Worm (Caenorhabditis elegans) whole organism, L4 larva: Measurements from ENCODE around the gene C52E2.4.

Experiments
- F26F4.8 ChIP-seq: fragments of 200-800 bp; sonication (Bioruptor generic); conservative IDR thresholded peaks from 2 replicates; pipeline ENCODE4 v1.3.6; 2022; ENCODE audit warnings: missing genetic modification characterization, missing compliant biosample characterization
- Y5F2A.4 ChIP-seq: fragments of 200-800 bp; sonication (Bioruptor generic); optimal IDR thresholded peaks from 2 replicates; lab custom pipeline; 2018; ENCODE audit warnings: mild to moderate bottlenecking, missing genetic modification characterization, missing compliant biosample characterization
- aly-2 ChIP-seq: sonication (generic microtip); optimal IDR thresholded peaks from 2 replicates; lab custom pipeline; 2018; ENCODE audit warnings: missing biosample characterization, missing genetic modification characterization
- ceh-62 ChIP-seq: sonication (generic microtip); optimal IDR thresholded peaks from 2 replicates; lab custom pipeline; 2017; ENCODE audit warnings: missing biosample characterization, missing genetic modification characterization
- cey-2 ChIP-seq: sonication (generic microtip); optimal IDR thresholded peaks from 3 replicates; lab custom pipeline; 2017; ENCODE audit warnings: missing genetic modification characterization, mild to moderate bottlenecking, missing compliant biosample characterization, antibody characterized with exemption, borderline replicate concordance; ENCODE audit not compliant: insufficient read depth
- daf-8 ChIP-seq: fragments of 200-800 bp; sonication (Bioruptor generic); IDR thresholded peaks from 2 replicates; pipeline ENCODE4 v1.3.6; 2022; ENCODE audit warnings: missing genetic modification characterization, missing compliant biosample characterization
- dmd-6 ChIP-seq: fragments of 200-800 bp; sonication (Bioruptor generic); IDR thresholded peaks from 2 replicates; pipeline ENCODE4 v1.3.6; 2022; ENCODE audit warnings: missing genetic modification reagents, missing genetic modification characterization, missing compliant biosample characterization
- duxl-1 ChIP-seq: sonication (generic microtip); optimal IDR thresholded peaks from 2 replicates; lab custom pipeline; 2016; ENCODE audit warnings: mild to moderate bottlenecking, missing genetic modification characterization, moderate library complexity, missing compliant biosample characterization; ENCODE audit not compliant: poor library complexity
- egl-43 ChIP-seq: fragments of 200-800 bp; sonication (Bioruptor generic); IDR thresholded peaks from 2 replicates; pipeline ENCODE4 v1.3.6; 2022; ENCODE audit warnings: missing genetic modification reagents, missing genetic modification characterization, missing compliant biosample characterization
- hif-1 ChIP-seq, 2 experiments: sonication (generic microtip); optimal IDR thresholded peaks; 2 replicates each; lab custom pipeline; 2016 to 2017; ENCODE audit warnings: missing compliant biosample characterization in 2 of 2, missing genetic modification characterization in 2 of 2, missing genetic modification reagents in 2 of 2, missing genotype in 2 of 2, mild to moderate bottlenecking in 1 of 2
- hlh-11 ChIP-seq: fragments of 200-800 bp; sonication (Bioruptor generic); optimal IDR thresholded peaks from 2 replicates; lab custom pipeline; 2018; ENCODE audit warnings: mild to moderate bottlenecking, missing genetic modification characterization, missing compliant biosample characterization
- hlh-30 ChIP-seq: sonication (generic microtip); optimal IDR thresholded peaks from 2 replicates; lab custom pipeline; 2017; ENCODE audit warnings: antibody characterized with exemption, mild to moderate bottlenecking, missing genetic modification characterization, missing compliant biosample characterization; ENCODE audit not compliant: insufficient read depth
- hmg-1.1 ChIP-seq: fragments of 200-800 bp; sonication (Bioruptor generic); IDR thresholded peaks from 2 replicates; pipeline ENCODE4 v1.3.6; 2022; ENCODE audit warnings: missing genetic modification reagents, missing genetic modification characterization, missing compliant biosample characterization
- lin-1 ChIP-seq: fragments of 200-800 bp; sonication (Bioruptor generic); IDR thresholded peaks from 2 replicates; pipeline ENCODE4 v1.3.6; 2022; ENCODE audit warnings: missing genetic modification reagents, missing genetic modification characterization, missing compliant biosample characterization
- madf-9 ChIP-seq: fragments of 200-800 bp; sonication (Bioruptor generic); conservative IDR thresholded peaks from 2 replicates; pipeline ENCODE4 v1.3.6; 2022; ENCODE audit warnings: missing genetic modification reagents, missing genetic modification characterization, missing compliant biosample characterization
- mxl-2 ChIP-seq: fragments of 200-800 bp; sonication (Bioruptor generic); conservative IDR thresholded peaks from 2 replicates; pipeline ENCODE4 v1.3.6; 2022; ENCODE audit warnings: missing genetic modification reagents, missing genetic modification characterization, missing compliant biosample characterization
- nhr-11 ChIP-seq: fragments of 150-350 bp; optimal IDR thresholded peaks from 2 replicates; lab custom pipeline; 2014; ENCODE audit warnings: missing biosample characterization, missing genetic modification characterization
- nhr-237 ChIP-seq: sonication (generic microtip); optimal IDR thresholded peaks from 2 replicates; lab custom pipeline; 2017; ENCODE audit warnings: missing biosample characterization, missing genetic modification characterization
- nhr-28 ChIP-seq: fragments of 150-350 bp; optimal IDR thresholded peaks from 2 replicates; lab custom pipeline; 2014; ENCODE audit warnings: missing biosample characterization, missing genetic modification characterization
- nhr-48 ChIP-seq: sonication (generic microtip); optimal IDR thresholded peaks from 2 replicates; lab custom pipeline; 2016; ENCODE audit warnings: mild to moderate bottlenecking, missing genetic modification characterization, missing compliant biosample characterization
- nhr-6 ChIP-seq: fragments of 150-350 bp; optimal IDR thresholded peaks from 2 replicates; lab custom pipeline; 2014; ENCODE audit warnings: missing biosample characterization, missing genetic modification characterization
- nhr-77 ChIP-seq: fragments of 150-350 bp; optimal IDR thresholded peaks from 2 replicates; lab custom pipeline; 2014; ENCODE audit warnings: missing biosample characterization, missing genetic modification characterization
- pha-4 ChIP-seq, 2 experiments: fragments of 150-350 bp in 1 of 2; fragments of 200-800 bp in 1 of 2; sonication (Bioruptor generic) in 1 of 2; IDR thresholded peaks in 1 of 2; optimal IDR thresholded peaks in 1 of 2; 2 replicates each; pipeline versions ENCODE4 v1.3.6 to Lab custom; 2014 to 2022; ENCODE audit warnings: missing genetic modification characterization in 2 of 2, missing genetic modification reagents in 2 of 2, missing biosample characterization in 1 of 2, missing compliant biosample characterization in 1 of 2
- php-3 ChIP-seq: fragments of 200-800 bp; sonication (Bioruptor generic); IDR thresholded peaks from 2 replicates; pipeline ENCODE4 v1.3.6; 2022; ENCODE audit warnings: missing genetic modification reagents, missing genetic modification characterization, missing compliant biosample characterization
- pqm-1 ChIP-seq: sonication (generic microtip); optimal IDR thresholded peaks from 2 replicates; lab custom pipeline; 2017; ENCODE audit warnings: missing biosample characterization, missing genetic modification characterization
- saeg-2 ChIP-seq: fragments of 200-800 bp; sonication (Bioruptor generic); IDR thresholded peaks from 2 replicates; pipeline ENCODE4 v1.3.6; 2022; ENCODE audit warnings: missing genetic modification reagents, missing genetic modification characterization, missing compliant biosample characterization
- set-16 ChIP-seq: fragments of 200-800 bp; sonication (Bioruptor generic); IDR thresholded peaks from 2 replicates; pipeline ENCODE4 v1.3.6; 2022; ENCODE audit warnings: missing genetic modification reagents, missing genetic modification characterization, missing compliant biosample characterization
- skn-1 ChIP-seq: fragments of 150-350 bp; optimal IDR thresholded peaks from 2 replicates; lab custom pipeline; 2014; ENCODE audit warnings: missing biosample characterization, missing genetic modification characterization
- snpc-4 ChIP-seq: fragments of 150-350 bp; optimal IDR thresholded peaks from 2 replicates; lab custom pipeline; 2014; ENCODE audit warnings: missing biosample characterization, missing genetic modification characterization
- spr-3 ChIP-seq: fragments of 200-800 bp; sonication (Bioruptor generic); optimal IDR thresholded peaks from 2 replicates; lab custom pipeline; 2018; ENCODE audit warnings: mild to moderate bottlenecking, missing genetic modification characterization, missing compliant biosample characterization
- unc-62 ChIP-seq, 3 experiments: fragments of 150-350 bp in 1 of 3; sonication (generic microtip); optimal IDR thresholded peaks in 2 of 3; peaks in 1 of 3; 1 replicate in 1 of 3; 2 replicates in 2 of 3; lab custom pipeline; 2014 to 2017; ENCODE audit warnings: missing biosample characterization in 3 of 3, missing genetic modification characterization in 3 of 3, missing genetic modification reagents in 3 of 3, missing genotype in 1 of 3
- zfp-2 ChIP-seq: sonication (generic microtip); optimal IDR thresholded peaks from 2 replicates; lab custom pipeline; 2016; ENCODE audit warnings: mild to moderate bottlenecking, missing genetic modification characterization, missing compliant biosample characterization
- zfp-3 ChIP-seq: fragments of 200-800 bp; sonication (Bioruptor generic); conservative IDR thresholded peaks from 2 replicates; pipeline ENCODE4 v1.3.6; 2022; ENCODE audit warnings: missing genetic modification reagents, missing genetic modification characterization, missing compliant biosample characterization
- zip-11 ChIP-seq: fragments of 200-800 bp; sonication (Bioruptor generic); IDR thresholded peaks from 2 replicates; pipeline ENCODE4 v1.3.6; 2022; ENCODE audit warnings: missing genetic modification characterization, missing compliant biosample characterization

Gene C52E2.4

DNA sequence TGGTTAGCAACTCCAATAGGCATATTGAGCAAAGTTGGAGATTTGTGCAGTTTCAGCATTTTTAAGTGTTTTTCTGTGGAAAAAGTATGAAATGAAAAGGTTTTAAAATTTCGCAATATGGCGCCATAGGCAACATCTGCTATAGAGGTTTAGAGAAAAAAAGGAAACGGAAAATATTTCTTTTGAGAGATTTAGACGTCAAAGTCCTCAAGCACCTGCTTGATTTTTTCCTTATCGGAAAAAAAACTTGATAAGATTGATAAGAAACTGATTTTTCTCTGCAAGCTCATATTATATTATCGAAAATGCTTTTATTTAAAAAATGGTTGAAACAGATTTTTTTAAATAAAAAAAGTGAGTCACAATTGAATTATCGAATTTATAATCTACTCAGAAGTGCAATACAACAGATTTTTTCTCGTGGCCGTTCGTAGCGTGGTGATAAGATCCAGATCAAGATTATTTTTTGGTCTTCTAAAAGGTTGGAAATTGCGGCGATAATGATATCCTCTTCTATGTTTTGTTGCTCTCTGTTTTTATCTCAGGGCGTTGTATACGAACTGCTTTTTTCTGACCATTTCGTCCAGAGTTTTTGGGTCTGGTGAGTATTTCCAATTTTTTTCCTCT, 22.9 kb upstream of the C52E2.4 start, which contains the start of gene fbxc-19 (continued):
- TF ChIP-seq dmd-6 (GFP tag; lab: Robert Waterston, UW) (peak; percentile 90), F26F4.8 (GFP tag; lab: Robert Waterston, UW) (no peak), skn-1 (tag; lab: Kevin White, UChicago) (no peak), zip-11 (no peak), hif-1 (tag; optimal IDR thresholded peaks at IDR 0.05; lab: Kevin White, UChicago) (no peak), daf-8 (GFP tag; lab: Robert Waterston, UW) (no peak), snpc-4 (no peak), hlh-30 (tag; lab: Kevin White, UChicago) (peak; percentile 69), set-16 (GFP tag; lab: Robert Waterston, UW) (no peak), nhr-11 (tag; lab: Kevin White, UChicago) (no peak), aly-2 (no peak), madf-9 (GFP tag; lab: Robert Waterston, UW) (no peak), nhr-77 (tag; lab: Kevin White, UChicago) (peak; percentile 86), nhr-28 (tag; lab: Kevin White, UChicago) (peak; percentile 83), cey-2 (tag; lab: Kevin White, UChicago) (no peak), mxl-2 (GFP tag; lab: Robert Waterston, UW) (no peak), pha-4 (GFP tag; IDR thresholded peaks at IDR 0.05; lab: Robert Waterston, UW) (no peak), pha-4 (tag; optimal IDR thresholded peaks at IDR 0.05; lab: Kevin White, UChicago) (no peak), spr-3 (GFP tag; lab: Kevin White, UChicago) (no peak), nhr-237 (tag; lab: Kevin White, UChicago) (no peak), nhr-6 (tag; lab: Kevin White, UChicago) (peak; percentile 72), saeg-2 (GFP tag; lab: Robert Waterston, UW) (no peak), pqm-1 (peak; percentile 87), zfp-3 (no peak), duxl-1 (peak; percentile 97), Y5F2A.4 (GFP tag; lab: Kevin White, UChicago) (no peak), lin-1 (GFP tag; lab: Robert Waterston, UW) (peak; percentile 44; the same call in 1 of the 2 replicates), zfp-2 (tag; lab: Kevin White, UChicago) (no peak), hmg-1.1 (GFP tag; lab: Robert Waterston, UW) (no peak), egl-43 (no peak), unc-62 (GFP tag; optimal IDR thresholded peaks at IDR 0.05 in 1 of 2; lab: Kevin White, UChicago) (no peak), unc-62 (tag; optimal IDR thresholded peaks at IDR 0.05; lab: Kevin White, UChicago) (no peak), nhr-48 (tag; lab: Kevin White, UChicago) (peak; percentile 31)

DNA sequence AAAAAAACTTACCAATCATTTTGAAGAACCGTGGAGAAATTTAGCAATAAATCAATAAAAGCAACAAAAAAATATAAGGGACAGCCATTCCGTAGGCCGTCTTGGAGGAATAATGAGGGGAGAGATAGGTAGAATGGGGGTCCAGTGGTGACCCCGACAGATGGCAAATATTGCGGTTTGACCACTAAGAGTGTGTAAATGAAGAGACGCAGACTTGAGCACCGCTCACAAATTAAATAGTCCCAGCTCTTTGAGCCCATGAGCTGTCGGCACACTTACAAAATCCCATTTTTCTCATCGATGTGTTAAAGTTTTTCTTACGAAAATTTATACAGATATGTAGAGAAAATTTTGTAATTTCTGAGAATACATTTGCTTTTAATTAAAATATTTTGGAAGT, 22.2 kb upstream of the C52E2.4 start, which contains the start of gene fbxa-3:
fbxa-3 (minus strand) TSS at position 101 of the 400 bp plus-strand sequence.
- no peak for TF ChIP-seq duxl-1
- no peak for TF ChIP-seq skn-1 (tag; lab: Kevin White, UChicago)
- TF ChIP-seq ceh-62 (tag; lab: Kevin White, UChicago): no peak
- TF ChIP-seq set-16 (GFP tag; lab: Robert Waterston, UW): no peak

DNA sequence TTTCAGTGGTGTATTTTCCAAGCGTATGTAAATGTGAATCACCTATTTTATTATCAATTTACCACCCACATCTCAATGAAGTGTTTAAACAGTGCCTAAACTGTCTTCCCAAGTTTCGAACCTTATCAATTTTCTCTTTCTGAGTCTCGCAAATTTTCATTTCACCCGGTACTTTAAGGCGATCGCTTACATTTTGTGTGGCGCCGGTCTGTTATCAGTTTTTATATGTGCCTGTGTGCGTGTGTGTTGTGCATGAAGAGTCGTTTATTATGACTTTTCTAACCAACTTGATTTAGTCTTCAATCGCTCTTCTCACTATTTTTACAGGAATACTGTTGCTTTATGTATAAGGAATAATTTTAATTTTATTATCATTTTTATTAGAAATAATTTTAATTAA, 19.3 kb upstream of the C52E2.4 start:
- 0 out of 2 replicates have a peak, but pooled peaks have one; percentile 32 for TF ChIP-seq php-3 (GFP tag; lab: Robert Waterston, UW)
- TF ChIP-seq hlh-11 (tag; lab: Kevin White, UChicago): peak; percentile 16
- peak; percentile 61 for TF ChIP-seq dmd-6 (GFP tag; lab: Robert Waterston, UW)
- TF ChIP-seq pqm-1: peak; percentile 19
